Fruit fly (Drosophila melanogaster): ENCODE measurements around the gene He.
A peak's percentile ranks its signal among the peaks of the same experiment; 100 is the strongest.

Gene He

DNA sequence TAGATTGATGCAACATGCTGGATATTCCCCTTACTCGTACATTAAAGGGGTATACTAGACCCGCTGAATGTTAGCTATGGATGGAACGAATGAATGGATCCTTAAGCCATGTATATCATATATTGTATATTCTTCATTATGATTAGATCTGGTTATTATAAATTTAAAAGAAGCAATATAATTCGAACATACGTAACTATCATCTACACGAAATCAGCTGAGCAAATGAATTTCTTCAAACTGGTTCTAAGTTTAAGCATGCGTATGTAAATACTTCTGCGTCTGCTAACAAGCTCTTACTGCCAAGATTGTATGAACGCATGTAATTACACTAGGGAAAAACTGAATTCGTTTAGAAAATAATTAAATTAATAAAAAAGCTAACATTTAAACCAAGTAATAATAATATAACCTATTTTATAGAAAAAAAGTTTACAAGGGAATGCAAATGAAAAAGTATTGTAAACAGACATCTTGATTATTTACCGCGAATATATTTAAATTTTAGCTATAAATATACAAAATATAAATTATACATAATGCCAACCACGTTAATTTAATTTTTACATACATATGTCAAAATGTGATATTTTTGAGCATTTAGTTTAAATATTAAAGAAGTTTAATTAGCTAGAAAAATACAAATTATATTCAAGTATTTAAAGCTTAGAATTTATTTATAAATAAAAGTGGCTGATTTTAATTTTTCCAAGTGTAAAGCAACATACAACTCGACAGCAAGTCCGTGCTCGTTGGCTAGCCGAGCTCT, 48.3 kb upstream of the He start (continued):
- TF ChIP-seq crp (GFP tag; optimal IDR thresholded peaks at IDR 0.05) (peak in 1 of 2 experiments; percentile 38), CG11695 (GFP tag; IDR thresholded peaks at IDR 0.05) (peak; percentile 58; the same call in 2 of the 3 replicates), ase (GFP tag; IDR thresholded peaks at IDR 0.05) (0 out of 3 replicates have a peak, but pooled peaks have one; percentile 44), klu (GFP tag; IDR thresholded peaks at IDR 0.05) (no peak; the same call in 1 of the 2 replicates), Xbp1 (GFP tag; optimal IDR thresholded peaks at IDR 0.05) (peak; percentile 50), CG17328 (GFP tag; IDR thresholded peaks at IDR 0.05) (peak; percentile 39; the same call in 1 of the 2 replicates), CG14050 (GFP tag; IDR thresholded peaks at IDR 0.05) (no peak), zen2 (GFP tag; IDR thresholded peaks at IDR 0.05; ENCODE audit: partially characterized antibody) (no peak), sd (tag; optimal IDR thresholded peaks at IDR 0.05) (no peak), CG13424 (tag; optimal IDR thresholded peaks at IDR 0.05) (peak; percentile 74), CG3995 (GFP tag; optimal IDR thresholded peaks at IDR 0.05) (peak; percentile 0), caup (GFP tag; optimal IDR thresholded peaks at IDR 0.05; ENCODE audit: severe bottlenecking) (peak; percentile 21), ara (GFP tag; IDR thresholded peaks at IDR 0.05) (peak; percentile 59), Fer1 (GFP tag; optimal IDR thresholded peaks at IDR 0.05) (peak; percentile 39), pnt (GFP tag; optimal IDR thresholded peaks at IDR 0.05) (peak; percentile 22), Kr (GFP tag; optimal IDR thresholded peaks at IDR 0.05) (no peak), fu2 (GFP tag; optimal IDR thresholded peaks at IDR 0.05) (peak; percentile 33), HLH4C (GFP tag; IDR thresholded peaks at IDR 0.05; ENCODE audit: partially characterized antibody) (no peak), CG8944 (GFP tag; optimal IDR thresholded peaks at IDR 0.05) (no peak), Spps (tag; optimal IDR thresholded peaks at IDR 0.05) (no peak), otp (GFP tag; IDR thresholded peaks at IDR 0.05) (peak; percentile 36; the same call in 1 of the 3 replicates), Atf3 (GFP tag; optimal IDR thresholded peaks at IDR 0.05) (peak; percentile 7), crol (GFP tag; IDR thresholded peaks at IDR 0.05) (no peak), CG7839 (tag; optimal IDR thresholded peaks at IDR 0.05) (peak; percentile 83), tio (GFP tag; optimal IDR thresholded peaks at IDR 0.05) (peak; percentile 39), CG4617 (GFP tag; optimal IDR thresholded peaks at IDR 0.05; ENCODE audit: borderline replicate concordance) (no peak), bigmax (GFP tag; optimal IDR thresholded peaks at IDR 0.05) (no peak), CG16779 (GFP tag; IDR thresholded peaks at IDR 0.05) (no peak), CG1233 (GFP tag; optimal IDR thresholded peaks at IDR 0.05) (peak; percentile 52), Hand (GFP tag; optimal IDR thresholded peaks at IDR 0.05) (no peak), CG6689 (GFP tag; IDR thresholded peaks at IDR 0.05) (peak; percentile 62), HmgZ (tag; optimal IDR thresholded peaks at IDR 0.05) (peak; percentile 54), insv (GFP tag; optimal IDR thresholded peaks at IDR 0.05) (no peak), kni (GFP tag; optimal IDR thresholded peaks at IDR 0.05) (no peak), CG4282 (GFP tag; optimal IDR thresholded peaks at IDR 0.05) (no peak), bsh (GFP tag; optimal IDR thresholded peaks at IDR 0.05) (peak in 1 of 2 experiments; percentile 59), D (optimal IDR thresholded peaks at IDR 0.05) (no peak), D (GFP tag; optimal IDR thresholded peaks at IDR 0.05) (peak; percentile 24), HLH54F (GFP tag; optimal IDR thresholded peaks at IDR 0.05) (peak; percentile 28), B-H1 (GFP tag; IDR thresholded peaks at IDR 0.05) (peak; percentile 49), CG32767 (GFP tag; IDR thresholded peaks at IDR 0.05) (no peak), CG15011 (GFP tag; optimal IDR thresholded peaks at IDR 0.05) (no peak), CG7271 (tag; optimal IDR thresholded peaks at IDR 0.05) (peak; percentile 60), eve (GFP tag; optimal IDR thresholded peaks at IDR 0.05) (peak in 1 of 2 experiments; percentile 35), bcd (GFP tag; optimal IDR thresholded peaks at IDR 0.05) (peak; percentile 52), CG17829 (tag; optimal IDR thresholded peaks at IDR 0.05) (peak; percentile 52), CG12155 (GFP tag; optimal IDR thresholded peaks at IDR 0.05) (no peak), CG8924 (tag; optimal IDR thresholded peaks at IDR 0.05) (peak; percentile 85), Sox102F (GFP tag; optimal IDR thresholded peaks at IDR 0.05) (peak; percentile 74)

Measured in whole organism, embryonic.